Worm (Caenorhabditis elegans): ENCODE results near the gene jmjd-5.
"Not testable (repeated sequence)": the region's sequence is repeated elsewhere in the genome, so short reads cannot be mapped to it uniquely, and the experiment has no call there.

The jmjd-5 gene

DNA sequence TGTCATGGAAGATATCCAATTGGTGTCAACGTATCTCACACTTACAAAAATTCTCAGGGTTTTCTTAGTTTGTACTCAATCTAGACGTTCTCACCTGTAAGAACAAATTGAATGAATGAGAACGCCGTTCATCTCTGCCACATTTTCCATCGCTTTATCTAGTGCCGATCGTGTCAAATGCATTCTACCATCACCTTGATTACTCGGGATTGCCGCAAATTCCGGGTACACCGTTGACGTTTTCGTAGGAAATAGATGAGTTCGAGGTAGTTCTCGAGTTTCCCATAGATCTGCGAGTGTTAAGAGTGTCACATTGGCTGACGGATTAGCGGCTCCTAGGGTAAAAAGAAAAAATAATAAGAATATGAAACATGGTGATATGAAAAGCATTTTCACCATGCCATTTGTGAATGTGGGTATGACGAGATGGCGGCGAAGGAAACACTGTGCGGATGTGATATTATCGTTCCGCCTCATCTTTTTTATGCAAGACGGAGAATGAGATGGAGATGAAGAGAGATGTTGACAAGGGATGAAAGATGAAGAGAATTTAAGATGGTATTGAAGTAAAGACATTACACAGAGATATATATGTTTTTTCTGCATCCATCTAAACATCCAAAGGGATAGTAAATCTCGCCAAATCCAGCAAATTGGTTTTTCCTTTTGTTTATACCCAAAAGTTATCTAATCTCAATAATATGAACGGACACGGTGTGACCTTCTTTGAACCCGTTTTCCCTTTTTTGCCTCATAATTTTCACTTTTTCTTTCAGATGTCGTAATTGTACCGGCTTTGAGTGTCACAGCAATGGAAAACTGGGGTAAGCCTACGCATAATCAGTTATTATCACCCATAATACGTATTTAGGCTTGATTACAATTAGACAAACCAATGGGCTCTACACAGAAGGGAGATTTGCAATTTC is 33.9 kb upstream of the jmjd-5 start, which contains the start of gene lact-8:
Gene lact-8 (minus strand): TSS at position 445 of the 929 bp plus-strand sequence.
- TF ChIP-seq ztf-23 (GFP tag; IDR thresholded peaks at IDR 0.05) (no peak), T22C8.4 (GFP tag; IDR thresholded peaks at IDR 0.05) (no peak), tab-1 (GFP tag; IDR thresholded peaks at IDR 0.05) (no peak), klf-2 (GFP tag; conservative IDR thresholded peaks at IDR 0.05) (no peak), med-1 (GFP tag; optimal IDR thresholded peaks at IDR 0.05; ENCODE audit: insufficient read depth) (no peak), ztf-29 (GFP tag; IDR thresholded peaks at IDR 0.05) (no peak), flt-1 (GFP tag; IDR thresholded peaks at IDR 0.05) (no peak), cog-1 (tag; optimal IDR thresholded peaks at IDR 0.05) (no peak), ref-1 (GFP tag; conservative IDR thresholded peaks at IDR 0.05) (no peak)

- TF ChIP-seq med-1 (GFP tag; optimal IDR thresholded peaks at IDR 0.05; ENCODE audit: insufficient read depth) (no peak), T22C8.4 (GFP tag; IDR thresholded peaks at IDR 0.05) (no peak), ref-1 (GFP tag; conservative IDR thresholded peaks at IDR 0.05) (no peak)
Observed at ce11 chrV:11094698-11095097, 32.6 kb upstream of the jmjd-5 start.

DNA sequence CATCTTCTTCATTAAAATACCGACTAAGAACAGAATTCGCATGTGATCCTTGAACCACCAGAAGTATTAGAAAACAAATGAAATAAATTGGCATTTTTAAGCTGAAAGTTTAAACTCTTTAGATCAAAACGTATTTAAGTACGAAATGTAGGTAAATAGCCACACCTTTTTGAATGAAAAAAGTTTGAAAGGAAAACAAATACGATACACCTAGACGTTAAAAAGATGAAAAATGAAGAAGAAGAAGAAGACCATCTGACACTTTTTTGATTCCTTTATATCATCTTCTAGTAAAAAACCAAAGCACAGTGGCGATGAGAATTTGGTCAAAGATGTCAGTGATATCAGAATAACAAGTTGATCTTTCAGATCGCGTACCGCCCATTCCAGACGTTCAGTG is 31.4 kb upstream of the jmjd-5 start, which contains the start of gene Y42A5A.3:
Gene Y42A5A.3 (minus strand): TSS at position 101 of the 400 bp plus-strand sequence.
- no peak for TF ChIP-seq tab-1 (GFP tag; IDR thresholded peaks at IDR 0.05)
- TF ChIP-seq flt-1 (GFP tag; IDR thresholded peaks at IDR 0.05): no peak
- TF ChIP-seq ref-1 (GFP tag; conservative IDR thresholded peaks at IDR 0.05): no peak
- TF ChIP-seq ztf-29 (GFP tag; IDR thresholded peaks at IDR 0.05): no peak
- TF ChIP-seq med-1 (GFP tag; optimal IDR thresholded peaks at IDR 0.05; ENCODE audit: insufficient read depth): no peak
- no peak for TF ChIP-seq cog-1 (tag; optimal IDR thresholded peaks at IDR 0.05)
- TF ChIP-seq ztf-23 (GFP tag; IDR thresholded peaks at IDR 0.05): no peak
- TF ChIP-seq klf-2 (GFP tag; conservative IDR thresholded peaks at IDR 0.05): no peak
- TF ChIP-seq T22C8.4 (GFP tag; IDR thresholded peaks at IDR 0.05): no peak

- TF ChIP-seq ztf-23 (GFP tag; IDR thresholded peaks at IDR 0.05): no peak
- no peak for TF ChIP-seq ztf-29 (GFP tag; IDR thresholded peaks at IDR 0.05)
- TF ChIP-seq tab-1 (GFP tag; IDR thresholded peaks at IDR 0.05): no peak
- no peak for TF ChIP-seq cog-1 (tag; optimal IDR thresholded peaks at IDR 0.05)
- no peak for TF ChIP-seq T22C8.4 (GFP tag; IDR thresholded peaks at IDR 0.05)
- no peak for TF ChIP-seq ref-1 (GFP tag; conservative IDR thresholded peaks at IDR 0.05)
- no peak for TF ChIP-seq flt-1 (GFP tag; IDR thresholded peaks at IDR 0.05)
- no peak for TF ChIP-seq klf-2 (GFP tag; conservative IDR thresholded peaks at IDR 0.05)
- no peak for TF ChIP-seq med-1 (GFP tag; optimal IDR thresholded peaks at IDR 0.05; ENCODE audit: insufficient read depth)
Observed at ce11 chrV:11098599-11098998, 28.7 kb upstream of the jmjd-5 start, which contains the start of gene cdkl-1. TSS of gene cdkl-1 (plus strand) at chrV:11098899.

- TF ChIP-seq ztf-29 (GFP tag; IDR thresholded peaks at IDR 0.05): no peak
- TF ChIP-seq ztf-23 (GFP tag; IDR thresholded peaks at IDR 0.05): no peak
Observed at ce11 chrV:11104408-11104807, 22.9 kb upstream of the jmjd-5 start.

ce11 chrV:11109647-11110046 is 17.6 kb upstream of the jmjd-5 start, which contains the start of gene Y42A5A.5:
TSS of gene Y42A5A.5 (minus strand) at chrV:11109747.
- not testable (repeated sequence) for TF ChIP-seq ztf-29, ztf-23, T22C8.4 (GFP tag; IDR thresholded peaks at IDR 0.05)

DNA sequence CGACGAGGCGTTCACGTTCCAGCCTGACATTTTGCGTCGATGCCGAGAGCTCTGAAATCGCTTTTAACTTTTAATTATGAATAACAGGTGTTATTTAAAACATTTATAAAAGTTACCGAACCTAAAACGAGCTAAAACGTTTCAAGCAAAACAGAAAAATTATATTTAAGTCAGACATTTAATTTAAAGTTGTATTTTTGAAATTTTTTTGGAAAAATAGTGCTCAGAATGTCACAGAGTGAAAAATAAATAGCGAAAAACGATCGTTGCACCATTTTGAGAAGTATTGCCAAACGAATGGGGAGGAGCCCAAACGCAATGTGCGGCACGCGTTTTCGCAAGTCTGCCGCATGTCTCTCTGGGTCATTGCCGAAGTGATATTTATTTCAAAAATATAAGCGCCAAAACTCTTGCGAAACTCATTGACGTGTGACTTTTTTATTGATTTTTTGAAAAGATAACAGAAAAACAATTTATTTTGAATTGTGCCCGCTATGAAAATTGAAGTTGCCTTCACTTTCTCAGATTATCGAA is 14.2 kb upstream of the jmjd-5 start, which contains the start of gene erfa-3:
Gene erfa-3 (minus strand): TSS at position 51 of the 534 bp plus-strand sequence.
- TF ChIP-seq tab-1 (GFP tag; IDR thresholded peaks at IDR 0.05) (no peak; the same call in 1 of the 2 replicates), flt-1 (GFP tag; IDR thresholded peaks at IDR 0.05) (no peak; the same call in none of the 2 replicates), ref-1 (GFP tag; conservative IDR thresholded peaks at IDR 0.05) (0 out of 2 replicates have a peak, but pooled peaks have one; percentile 14), ztf-23 (GFP tag; IDR thresholded peaks at IDR 0.05) (peak; percentile 88), med-1 (GFP tag; optimal IDR thresholded peaks at IDR 0.05; ENCODE audit: insufficient read depth) (peak; percentile 91), T22C8.4 (GFP tag; IDR thresholded peaks at IDR 0.05) (peak; percentile 66), cog-1 (tag; optimal IDR thresholded peaks at IDR 0.05) (peak; percentile 58), klf-2 (GFP tag; conservative IDR thresholded peaks at IDR 0.05) (peak; percentile 40; the same call in 1 of the 2 replicates), ztf-29 (GFP tag; IDR thresholded peaks at IDR 0.05) (peak; percentile 72; the same call in 1 of the 2 replicates)

DNA sequence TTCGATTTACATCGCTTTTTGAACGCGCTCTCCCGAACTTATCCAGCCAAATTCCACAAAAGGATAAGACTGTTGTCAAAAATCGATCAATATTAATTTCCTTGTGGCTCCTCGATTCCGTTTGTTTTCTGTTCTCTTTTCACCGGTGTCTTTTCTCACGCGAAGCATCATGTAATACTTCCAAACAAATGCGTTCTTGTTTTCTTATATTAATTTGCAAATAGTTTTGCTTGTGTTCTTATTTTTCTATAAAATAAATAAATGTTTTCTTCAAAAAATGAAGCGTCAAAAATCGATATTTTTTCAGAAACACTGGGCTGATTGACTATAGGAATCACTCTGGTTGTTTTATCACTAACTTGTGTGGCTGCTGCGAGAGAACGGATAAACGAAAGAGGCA is 13.7 kb upstream of the jmjd-5 start, which contains the start of gene math-33:
Gene math-33 (plus strand): TSS at position 301 of the 400 bp plus-strand sequence.
- no peak for TF ChIP-seq flt-1 (GFP tag; IDR thresholded peaks at IDR 0.05)
- TF ChIP-seq ref-1 (GFP tag; conservative IDR thresholded peaks at IDR 0.05): no peak
- no peak for TF ChIP-seq klf-2 (GFP tag; conservative IDR thresholded peaks at IDR 0.05)
- no peak for TF ChIP-seq ztf-29 (GFP tag; IDR thresholded peaks at IDR 0.05)
- no peak for TF ChIP-seq cog-1 (tag; optimal IDR thresholded peaks at IDR 0.05)

DNA sequence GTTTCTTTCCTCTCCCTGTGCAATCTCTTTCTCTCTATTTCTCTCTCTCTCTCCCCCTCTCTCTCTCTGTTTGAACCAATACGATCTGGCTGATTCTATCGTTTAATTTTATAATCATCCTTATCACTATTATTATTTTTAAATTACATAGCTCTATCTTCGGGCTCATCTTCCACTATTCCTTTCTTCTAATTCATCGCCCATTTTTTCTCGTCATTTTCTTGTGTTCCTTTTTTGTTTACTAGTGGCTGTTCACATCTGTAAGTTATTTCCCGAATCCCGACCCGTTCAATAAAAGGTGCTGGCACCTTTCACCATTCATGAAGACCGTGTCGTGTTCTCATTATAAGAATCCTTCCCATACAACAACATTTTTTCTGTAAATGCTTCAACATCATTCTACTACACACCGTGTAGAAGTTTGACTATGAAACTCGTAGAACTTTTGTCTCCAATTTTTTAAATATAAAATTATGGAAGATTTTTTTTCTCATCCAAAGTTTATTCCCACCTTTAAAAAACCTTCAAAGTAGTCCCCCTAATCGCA is 9.0 kb upstream of the jmjd-5 start:
- TF ChIP-seq ztf-29 (GFP tag; IDR thresholded peaks at IDR 0.05) (no peak), tab-1 (GFP tag; IDR thresholded peaks at IDR 0.05) (no peak)

Measured in whole organism, midembryonic.